Worm (Caenorhabditis elegans): ENCODE data around the gene nspc-16.

nspc-16 gene

DNA sequence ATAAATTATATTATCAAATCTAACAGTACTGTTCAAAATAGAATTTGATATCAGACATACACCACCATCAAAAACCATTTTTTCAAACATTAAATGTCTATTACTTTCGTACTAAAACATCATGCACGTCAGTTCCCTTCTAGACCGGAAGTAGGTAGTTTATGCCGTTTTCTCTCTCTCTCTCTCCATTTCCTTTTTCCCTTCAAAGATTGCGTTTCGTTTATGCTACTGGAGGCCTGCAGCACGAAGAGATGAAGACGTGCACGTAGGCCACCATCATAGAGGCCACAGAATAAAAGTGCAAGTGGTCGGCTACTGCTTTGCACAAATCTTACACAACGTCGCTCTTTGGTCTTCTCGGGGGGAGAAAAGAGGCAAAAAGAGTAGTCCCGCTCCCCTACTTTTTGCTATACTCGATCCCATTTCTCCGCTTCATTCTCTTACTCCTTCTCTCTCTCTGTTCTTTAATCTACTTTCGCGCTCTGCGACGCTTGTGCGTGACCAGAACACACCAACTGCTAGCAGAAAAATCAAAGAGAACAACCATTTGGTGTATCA is 38.1 kb downstream of the nspc-16 start (continued):
- no peak for TF ChIP-seq F52B5.7 (tag; optimal IDR thresholded peaks at IDR 0.05)
- TF ChIP-seq attf-6 (GFP tag; IDR thresholded peaks at IDR 0.05), result no peak
- no peak for TF ChIP-seq fkh-3 (tag; optimal IDR thresholded peaks at IDR 0.05)
- TF ChIP-seq egl-44 (GFP tag; IDR thresholded peaks at IDR 0.05), result no peak
- TF ChIP-seq mel-28 (tag; optimal IDR thresholded peaks at IDR 0.05; ENCODE audit: borderline replicate concordance), result no peak
- TF ChIP-seq nhr-120 (GFP tag; IDR thresholded peaks at IDR 0.05), result no peak
- peak; percentile 14; the same call in 1 of the 2 replicates for TF ChIP-seq lin-26 (GFP tag; IDR thresholded peaks at IDR 0.05)
- TF ChIP-seq snpc-1.1 (tag; optimal IDR thresholded peaks at IDR 0.05; ENCODE audit: insufficient read depth), result no peak
- TF ChIP-seq lin-40 (tag; optimal IDR thresholded peaks at IDR 0.05), result peak; percentile 49
- TF ChIP-seq unc-130 (GFP tag; optimal IDR thresholded peaks at IDR 0.05), result no peak
- no peak for TF ChIP-seq lin-35 (GFP tag; optimal IDR thresholded peaks at IDR 0.05)
- no peak for TF ChIP-seq unc-62 (GFP tag; optimal IDR thresholded peaks at IDR 0.05)
- TF ChIP-seq F57A8.1 (GFP tag; optimal IDR thresholded peaks at IDR 0.05), result no peak
- no peak for TF ChIP-seq ZK185.1 (tag; optimal IDR thresholded peaks at IDR 0.05; ENCODE audit: poor library complexity, severe bottlenecking)
- no peak for TF ChIP-seq Y79H2A.3 (GFP tag; conservative IDR thresholded peaks at IDR 0.05)
- TF ChIP-seq him-1 (tag; optimal IDR thresholded peaks at IDR 0.05), result no peak
- TF ChIP-seq tbp1 (GFP tag; optimal IDR thresholded peaks at IDR 0.05), result no peak
- no peak for TF ChIP-seq ceh-40 (GFP tag; IDR thresholded peaks at IDR 0.05)
- no peak for TF ChIP-seq bed-2 (GFP tag; IDR thresholded peaks at IDR 0.05)
- peak; percentile 48 for TF ChIP-seq ztf-22 (GFP tag; optimal IDR thresholded peaks at IDR 0.05)
- 0 out of 2 replicates have a peak, but pooled peaks have one; percentile 9 for TF ChIP-seq egrh-3 (GFP tag; IDR thresholded peaks at IDR 0.05)
- no peak for TF ChIP-seq chd-7 (tag; optimal IDR thresholded peaks at IDR 0.05)
- TF ChIP-seq nhr-80 (tag; optimal IDR thresholded peaks at IDR 0.05), result peak; percentile 61
- TF ChIP-seq dox-1 (GFP tag; IDR thresholded peaks at IDR 0.05), result peak; percentile 64
- no peak for TF ChIP-seq cebp-2 (GFP tag; IDR thresholded peaks at IDR 0.05)
- TF ChIP-seq hlh-26 (GFP tag; conservative IDR thresholded peaks at IDR 0.05), result no peak
- no peak for TF ChIP-seq nhr-27 (tag; optimal IDR thresholded peaks at IDR 0.05)
- no peak for TF ChIP-seq hlh-12 (tag; optimal IDR thresholded peaks at IDR 0.05)
- TF ChIP-seq atf-7 (tag; optimal IDR thresholded peaks at IDR 0.05), result peak; percentile 27
- TF ChIP-seq F37B4.10 (GFP tag; IDR thresholded peaks at IDR 0.05), result no peak
- 0 out of 2 replicates have a peak, but pooled peaks have one; percentile 61 for TF ChIP-seq K11D2.4 (GFP tag; IDR thresholded peaks at IDR 0.05)
- no peak for TF ChIP-seq ztf-28 (GFP tag; IDR thresholded peaks at IDR 0.05)
- TF ChIP-seq T07F8.4 (tag; optimal IDR thresholded peaks at IDR 0.05), result no peak
- TF ChIP-seq ztf-25 (GFP tag; IDR thresholded peaks at IDR 0.05), result no peak
- no peak for TF ChIP-seq ccch-3 (GFP tag; optimal IDR thresholded peaks at IDR 0.05)
- peak; percentile 36; the same call in 1 of the 2 replicates for TF ChIP-seq mcd-1 (GFP tag; IDR thresholded peaks at IDR 0.05)
- TF ChIP-seq B0035.1 (tag; optimal IDR thresholded peaks at IDR 0.05), result no peak
- no peak for TF ChIP-seq madf-6 (GFP tag; IDR thresholded peaks at IDR 0.05)
- TF ChIP-seq madf-3 (GFP tag; IDR thresholded peaks at IDR 0.05), result no peak
- TF ChIP-seq T26A5.8 (tag; optimal IDR thresholded peaks at IDR 0.05), result no peak
- no peak for TF ChIP-seq snpc-4 (GFP tag; optimal IDR thresholded peaks at IDR 0.05)
- TF ChIP-seq snpc-4 (tag; optimal IDR thresholded peaks at IDR 0.05), result peak in 1 of 4 experiments; percentile 12
- no peak for TF ChIP-seq ets-4 (GFP tag; optimal IDR thresholded peaks at IDR 0.05)
- TF ChIP-seq somi-1 (GFP tag; optimal IDR thresholded peaks at IDR 0.05), result peak; percentile 65
- TF ChIP-seq rcor-1 (GFP tag; IDR thresholded peaks at IDR 0.05), result peak; percentile 32; the same call in 1 of the 2 replicates
- no peak for TF ChIP-seq sdz-38 (tag; optimal IDR thresholded peaks at IDR 0.05)
- no peak for TF ChIP-seq madf-8 (GFP tag; conservative IDR thresholded peaks at IDR 0.05)
- TF ChIP-seq C06A6.2 (GFP tag; conservative IDR thresholded peaks at IDR 0.05), result peak; percentile 43; the same call in 1 of the 2 replicates
- no peak for TF ChIP-seq ceh-79 (tag; optimal IDR thresholded peaks at IDR 0.05)

Data from whole organism, young adult.